Worm (Caenorhabditis elegans): ENCODE measurements around the gene Y61A9LA.3.

DNA sequence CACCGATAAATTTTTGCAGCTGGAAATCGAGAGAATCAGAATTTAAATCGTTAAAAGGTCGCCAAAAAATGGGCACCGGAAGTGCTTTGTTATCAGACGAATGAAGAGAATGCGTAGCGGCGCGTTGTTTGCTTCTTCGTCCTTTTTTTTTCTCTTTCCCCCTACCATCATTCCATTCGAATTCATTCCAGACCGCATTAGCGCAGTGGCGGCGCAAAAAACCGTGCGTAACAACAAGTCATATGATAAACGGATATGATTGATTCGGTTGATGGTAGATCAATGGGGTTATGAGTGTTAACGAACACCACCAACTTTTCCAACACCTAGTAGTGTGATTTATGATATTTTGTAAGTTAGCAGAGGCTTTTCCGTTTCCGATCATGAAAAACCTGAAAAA is 47.6 kb upstream of the Y61A9LA.3 start:
- TF ChIP-seq nhr-12 (tag; optimal IDR thresholded peaks at IDR 0.05) (no peak), ama-1 (optimal IDR thresholded peaks at IDR 0.05) (no peak), mdl-1 (tag; optimal IDR thresholded peaks at IDR 0.05) (peak in 1 of 2 experiments; percentile 9), pqm-1 (tag; optimal IDR thresholded peaks at IDR 0.05) (no peak), nhr-90 (tag; optimal IDR thresholded peaks at IDR 0.05; ENCODE audit: poor library complexity) (no peak), efl-1 (optimal IDR thresholded peaks at IDR 0.05) (no peak), efl-1 (GFP tag; optimal IDR thresholded peaks at IDR 0.05 in 1 of 2) (no peak), elt-3 (tag; optimal IDR thresholded peaks at IDR 0.05) (peak in 1 of 6 experiments; percentile 56), irx-1 (tag; optimal IDR thresholded peaks at IDR 0.05) (no peak), nhr-11 (tag; optimal IDR thresholded peaks at IDR 0.05) (no peak)
